Worm (Caenorhabditis elegans) whole organism, early embryonic: ENCODE data around the gene T10B10.4.

Experiments used
- ama-1 ChIP-seq: fragments of 150-350 bp; optimal IDR thresholded peaks from 2 replicates; lab custom pipeline; 2014
- ceh-13 ChIP-seq: fragments of 200-800 bp; sonication (Bioruptor generic); optimal IDR thresholded peaks from 2 replicates; lab custom pipeline; 2018; ENCODE audit warnings: mild to moderate bottlenecking, missing genetic modification characterization, missing compliant biosample characterization
- flt-1 ChIP-seq: fragments of 200-800 bp; sonication (Bioruptor generic); IDR thresholded peaks from 2 replicates; pipeline ENCODE4 v1.3.6; 2022; ENCODE audit warnings: missing genetic modification characterization, missing compliant biosample characterization
- hmbx-1 ChIP-seq: sonication (generic microtip); optimal IDR thresholded peaks from 2 replicates; lab custom pipeline; 2016; ENCODE audit warnings: mild to moderate bottlenecking, missing genetic modification characterization, missing compliant biosample characterization
- hnd-1 ChIP-seq: sonication (generic microtip); optimal IDR thresholded peaks from 2 replicates; lab custom pipeline; 2016; ENCODE audit warnings: missing genetic modification characterization, missing compliant biosample characterization
- tbx-11 ChIP-seq: fragments of 200-800 bp; sonication (Bioruptor generic); IDR thresholded peaks from 2 replicates; pipeline ENCODE4 v1.3.6; 2022; ENCODE audit warnings: missing genetic modification characterization, missing compliant biosample characterization

ce11 chrX:15191370-15191769, 1.4 kb downstream of the T10B10.4 start:
- TF ChIP-seq ama-1 (lab: Kevin White, UChicago) (no peak), tbx-11 (GFP tag; lab: Robert Waterston, UW) (no peak), ceh-13 (no peak), flt-1 (GFP tag; lab: Robert Waterston, UW) (no peak), hmbx-1 (no peak), hnd-1 (tag; lab: Kevin White, UChicago) (no peak)
